Worm (Caenorhabditis elegans): ENCODE results near the gene rrp-8.

- TF ChIP-seq unc-86 (tag; optimal IDR thresholded peaks at IDR 0.05) (peak; percentile 61), jun-1 (tag; optimal IDR thresholded peaks at IDR 0.05) (peak; percentile 45), nhr-47 (tag; optimal IDR thresholded peaks at IDR 0.05) (peak; percentile 76), ceh-88 (GFP tag; IDR thresholded peaks at IDR 0.05) (no peak), ztf-11 (tag; optimal IDR thresholded peaks at IDR 0.05) (peak in 1 of 2 experiments; percentile 52), unc-130 (tag; optimal IDR thresholded peaks at IDR 0.05) (peak; percentile 82), pax-3 (tag; optimal IDR thresholded peaks at IDR 0.05) (peak; percentile 23), aly-2 (tag; optimal IDR thresholded peaks at IDR 0.05) (peak; percentile 37), mep-1 (tag; optimal IDR thresholded peaks at IDR 0.05) (peak; percentile 89)
Measured at ce11 chrIV:393409-393930, 2.9 kb upstream of the rrp-8 start, which contains the start of the genes T07A9.15 and nog-1.

All from whole organism, L1 larva.